Worm (Caenorhabditis elegans) whole organism, mixed stage, embryonic: ENCODE measurements around the gene F19H6.6.

Experiments used
- ces-1 ChIP-seq: fragments of 150-350 bp; optimal IDR thresholded peaks from 2 replicates; lab custom pipeline; 2014; ENCODE audit warnings: missing biosample characterization, missing genetic modification reagents, missing genetic modification characterization
- elt-3 ChIP-seq: fragments of 150-350 bp; optimal IDR thresholded peaks from 2 replicates; lab custom pipeline; 2014; ENCODE audit warnings: missing biosample characterization, missing genetic modification characterization
- lin-13 ChIP-seq: fragments of 150-350 bp; optimal IDR thresholded peaks from 2 replicates; lab custom pipeline; 2014; ENCODE audit warnings: missing biosample characterization, missing genetic modification characterization
- nhr-237 ChIP-seq: fragments of 150-350 bp; optimal IDR thresholded peaks from 2 replicates; lab custom pipeline; 2014; ENCODE audit warnings: missing biosample characterization, missing genetic modification characterization
- nhr-28 ChIP-seq: fragments of 150-350 bp; optimal IDR thresholded peaks from 2 replicates; lab custom pipeline; 2014; ENCODE audit warnings: missing biosample characterization, missing genetic modification characterization
- pha-4 ChIP-seq: fragments of 150-350 bp; optimal IDR thresholded peaks from 2 replicates; lab custom pipeline; 2018; ENCODE audit warnings: missing biosample characterization, missing genetic modification reagents, missing genetic modification characterization
- snpc-4 ChIP-seq: fragments of 150-350 bp; optimal IDR thresholded peaks from 2 replicates; lab custom pipeline; 2014; ENCODE audit warnings: missing biosample characterization, missing genetic modification characterization
- unc-39 ChIP-seq: fragments of 150-350 bp; optimal IDR thresholded peaks from 2 replicates; lab custom pipeline; 2014; ENCODE audit warnings: missing biosample characterization, missing genetic modification characterization
- unc-62 ChIP-seq: fragments of 150-350 bp; optimal IDR thresholded peaks from 2 replicates; lab custom pipeline; 2014; ENCODE audit warnings: missing biosample characterization, missing genetic modification reagents, missing genetic modification characterization
- zip-8 ChIP-seq: fragments of 150-350 bp; optimal IDR thresholded peaks from 2 replicates; lab custom pipeline; 2014; ENCODE audit warnings: missing biosample characterization, missing genetic modification characterization
- ztf-11 ChIP-seq: fragments of 150-350 bp; optimal IDR thresholded peaks from 2 replicates; lab custom pipeline; 2014; ENCODE audit warnings: missing biosample characterization, missing genetic modification characterization

ce11 chrX:12406037-12406436, 45.4 kb downstream of the F19H6.6 start:
- no peak for TF ChIP-seq unc-62 (GFP tag; lab: Kevin White, UChicago)
- no peak for TF ChIP-seq unc-39 (tag; lab: Kevin White, UChicago)
- TF ChIP-seq snpc-4, result no peak
- no peak for TF ChIP-seq pha-4 (tag; lab: Kevin White, UChicago)
- no peak for TF ChIP-seq zip-8 (tag; lab: Kevin White, UChicago)
- no peak for TF ChIP-seq elt-3 (tag; lab: Kevin White, UChicago)
- TF ChIP-seq nhr-237 (tag; lab: Kevin White, UChicago), result no peak
- no peak for TF ChIP-seq lin-13 (tag; lab: Kevin White, UChicago)
- no peak for TF ChIP-seq ztf-11
- TF ChIP-seq ces-1 (GFP tag; lab: Kevin White, UChicago), result no peak
- TF ChIP-seq nhr-28, result no peak
